Worm (Caenorhabditis elegans) whole organism, young adult: ENCODE data around the gene npax-2.

Experiments
- ZK185.1 ChIP-seq: sonication (generic microtip); optimal IDR thresholded peaks from 2 replicates; lab custom pipeline; 2016; ENCODE audit warnings: mild to moderate bottlenecking, missing genetic modification characterization, missing compliant biosample characterization; ENCODE audit not compliant: poor library complexity, severe bottlenecking
- sdz-38 ChIP-seq: sonication (generic microtip); optimal IDR thresholded peaks from 2 replicates; lab custom pipeline; 2016; ENCODE audit warnings: missing genotype, missing genetic modification characterization, missing compliant biosample characterization
- sptf-2 ChIP-seq: fragments of 200-800 bp; sonication (Bioruptor generic); optimal IDR thresholded peaks from 2 replicates; lab custom pipeline; 2018; ENCODE audit warnings: mild to moderate bottlenecking, missing genetic modification characterization, missing compliant biosample characterization

- TF ChIP-seq sptf-2 (GFP tag; lab: Kevin White, UChicago) (no peak), sdz-38 (no peak), ZK185.1 (no peak)
Measured at ce11 chrX:2177731-2178326, 27.9 kb upstream of the npax-2 start.
